Worm (Caenorhabditis elegans): Measurements from ENCODE around the gene glb-15.

Gene glb-15

ce11 chrV:11613007-11613406 is 5.1 kb downstream of the glb-15 start, which contains the start of gene tag-290:
Gene tag-290, plus strand, starts transcription at chrV:11613307.
- TF ChIP-seq fos-1 (tag; optimal IDR thresholded peaks at IDR 0.05) (no peak), lin-13 (GFP tag; optimal IDR thresholded peaks at IDR 0.05) (no peak), gmeb-1 (tag; optimal IDR thresholded peaks at IDR 0.05) (no peak), Y55F3AM.14 (GFP tag; optimal IDR thresholded peaks at IDR 0.05) (no peak), unc-62 (GFP tag; optimal IDR thresholded peaks at IDR 0.05) (no peak), C34F6.9 (tag; optimal IDR thresholded peaks at IDR 0.05) (no peak), nhr-25 (tag; optimal IDR thresholded peaks at IDR 0.05) (no peak), ztf-4 (tag; optimal IDR thresholded peaks at IDR 0.05) (no peak), ceh-16 (tag; optimal IDR thresholded peaks at IDR 0.05) (no peak), nhr-6 (tag; optimal IDR thresholded peaks at IDR 0.05) (no peak), nhr-237 (tag; optimal IDR thresholded peaks at IDR 0.05) (no peak), alr-1 (tag; optimal IDR thresholded peaks at IDR 0.05) (no peak), mab-5 (tag; optimal IDR thresholded peaks at IDR 0.05) (no peak), nhr-11 (tag; optimal IDR thresholded peaks at IDR 0.05) (no peak), ceh-82 (tag; optimal IDR thresholded peaks at IDR 0.05) (no peak)

DNA sequence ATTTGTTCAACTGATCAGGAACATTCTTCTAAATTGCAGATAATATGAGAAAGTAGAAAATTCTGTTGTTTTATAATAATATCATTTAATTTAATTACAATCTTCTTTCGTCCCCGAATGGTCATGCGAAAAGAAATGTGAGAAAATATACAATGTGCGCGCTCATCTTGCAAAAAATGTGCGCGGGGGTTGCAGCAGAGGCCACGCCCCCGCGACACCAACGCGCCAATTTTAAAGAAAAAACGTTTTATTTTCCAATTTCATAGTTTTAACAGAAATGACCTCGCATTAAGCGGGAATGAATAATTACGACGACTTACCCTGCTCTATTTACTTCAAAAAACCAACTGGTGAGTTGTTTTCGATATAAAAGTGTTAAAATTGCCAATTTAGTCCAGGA is 7.6 kb downstream of the glb-15 start, which contains the start of gene sas-5:
Gene sas-5 (plus strand): TSS at position 257 of the 400 bp plus-strand sequence.
- TF ChIP-seq zag-1 (tag; optimal IDR thresholded peaks at IDR 0.05) (no peak), C34F6.9 (tag; optimal IDR thresholded peaks at IDR 0.05) (peak; percentile 55), ZK546.5 (tag; optimal IDR thresholded peaks at IDR 0.05) (no peak), ztf-11 (tag; optimal IDR thresholded peaks at IDR 0.05) (no peak), ceh-82 (tag; optimal IDR thresholded peaks at IDR 0.05) (peak; percentile 85), blmp-1 (tag; optimal IDR thresholded peaks at IDR 0.05; ENCODE audit: insufficient read depth) (peak; percentile 17), ceh-16 (tag; optimal IDR thresholded peaks at IDR 0.05) (peak; percentile 58), unc-55 (GFP tag; optimal IDR thresholded peaks at IDR 0.05) (peak; percentile 86), F13H6.1 (tag; optimal IDR thresholded peaks at IDR 0.05) (peak; percentile 56), gmeb-1 (tag; optimal IDR thresholded peaks at IDR 0.05) (peak; percentile 92), nhr-129 (tag; optimal IDR thresholded peaks at IDR 0.05) (peak; percentile 55), nhr-21 (tag; optimal IDR thresholded peaks at IDR 0.05) (peak; percentile 33), nhr-11 (tag; optimal IDR thresholded peaks at IDR 0.05) (no peak), mab-5 (tag; optimal IDR thresholded peaks at IDR 0.05) (peak; percentile 53), R02D3.7 (tag; optimal IDR thresholded peaks at IDR 0.05) (no peak), sma-9 (GFP tag; optimal IDR thresholded peaks at IDR 0.05) (peak; percentile 92), sma-9 (tag; optimal IDR thresholded peaks at IDR 0.05) (no peak), lsy-2 (tag; optimal IDR thresholded peaks at IDR 0.05) (peak; percentile 51 to 75), mbf-1 (tag; optimal IDR thresholded peaks at IDR 0.05) (no peak), lin-11 (tag; optimal IDR thresholded peaks at IDR 0.05) (peak; percentile 71), crh-2 (tag; optimal IDR thresholded peaks at IDR 0.05) (peak; percentile 73), ztf-4 (tag; optimal IDR thresholded peaks at IDR 0.05) (peak; percentile 42), snpc-4 (tag; optimal IDR thresholded peaks at IDR 0.05) (peak; percentile 62), aly-2 (tag; optimal IDR thresholded peaks at IDR 0.05) (no peak), Y55F3AM.14 (GFP tag; optimal IDR thresholded peaks at IDR 0.05) (no peak), nhr-25 (tag; optimal IDR thresholded peaks at IDR 0.05) (peak; percentile 76), nhr-77 (tag; optimal IDR thresholded peaks at IDR 0.05) (no peak), lin-13 (GFP tag; optimal IDR thresholded peaks at IDR 0.05) (peak; percentile 57), sma-3 (GFP tag; optimal IDR thresholded peaks at IDR 0.05) (peak; percentile 75), nhr-6 (tag; optimal IDR thresholded peaks at IDR 0.05) (peak; percentile 32), peb-1 (tag; optimal IDR thresholded peaks at IDR 0.05) (no peak), sem-4 (tag; optimal IDR thresholded peaks at IDR 0.05) (peak; percentile 53), fos-1 (tag; optimal IDR thresholded peaks at IDR 0.05) (peak; percentile 32)

DNA sequence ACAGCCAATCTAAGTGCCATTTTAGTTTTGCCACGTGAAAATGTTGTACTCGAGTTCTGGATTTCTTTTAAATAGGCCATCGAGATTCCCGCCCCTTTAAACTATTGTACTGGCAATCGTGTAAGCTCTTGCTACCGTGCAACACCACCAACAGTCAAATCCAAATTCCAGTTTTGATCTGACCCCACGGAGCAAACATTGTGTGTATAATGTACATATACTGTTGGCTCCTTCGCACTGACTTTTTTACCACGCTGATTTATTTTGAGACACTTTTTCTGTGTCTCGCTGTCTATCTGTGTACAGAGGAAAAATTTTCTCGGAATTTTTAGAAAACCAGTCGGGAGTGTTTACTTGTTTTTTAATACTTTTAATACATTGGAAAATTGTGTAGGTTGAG is 8.0 kb downstream of the glb-15 start, which contains the start of gene piit-1:
Gene piit-1 (minus strand): TSS at position 101 of the 400 bp plus-strand sequence.
- TF ChIP-seq F13H6.1 (tag; optimal IDR thresholded peaks at IDR 0.05) = peak; percentile 26
- TF ChIP-seq nhr-6 (tag; optimal IDR thresholded peaks at IDR 0.05) = no peak

- TF ChIP-seq unc-55 (GFP tag; optimal IDR thresholded peaks at IDR 0.05) (no peak), lin-39 (tag; optimal IDR thresholded peaks at IDR 0.05) (no peak)
Measured at ce11 chrV:11606424-11606823, 11.6 kb downstream of the glb-15 start, which contains the start of gene idpp-16. Gene idpp-16, minus strand, starts transcription at chrV:11606524.
